Worm (Caenorhabditis elegans): ENCODE measurements around the gene ceh-24.

Gene ceh-24

DNA sequence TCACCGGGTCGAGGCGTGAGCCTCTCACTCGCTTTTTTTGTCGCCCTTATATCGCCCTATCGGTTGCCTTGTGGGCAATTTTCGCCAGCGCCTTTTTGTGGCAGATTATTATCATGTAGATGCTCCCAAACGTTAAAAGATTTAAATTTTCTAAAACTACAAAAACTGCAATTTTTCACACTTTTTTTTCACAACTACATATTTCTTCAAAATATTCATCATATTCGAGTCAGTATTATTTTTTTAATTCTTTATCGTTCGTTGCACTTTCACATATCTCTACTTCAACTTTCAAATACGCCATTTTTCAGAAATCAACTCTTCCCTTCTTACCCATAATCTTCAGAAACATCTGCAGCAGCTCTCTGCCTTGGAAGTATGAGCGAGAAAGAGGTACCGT is at the start of gene ceh-24:
TSS of gene ceh-24 (plus strand) at position 301 of the 400 bp plus-strand sequence.
- TF ChIP-seq scrt-1 (GFP tag; IDR thresholded peaks at IDR 0.05) = no peak
- TF ChIP-seq flt-1 (GFP tag; IDR thresholded peaks at IDR 0.05) = no peak
- TF ChIP-seq pes-1 (GFP tag; IDR thresholded peaks at IDR 0.05) = no peak
- no peak for TF ChIP-seq sea-1 (GFP tag; conservative IDR thresholded peaks at IDR 0.05)
- TF ChIP-seq hmg-4 (GFP tag; optimal IDR thresholded peaks at IDR 0.05) = no peak
- TF ChIP-seq ama-1 (optimal IDR thresholded peaks at IDR 0.05) = no peak
- TF ChIP-seq F13C5.2 (tag; optimal IDR thresholded peaks at IDR 0.05) = no peak
- TF ChIP-seq tbx-37 (GFP tag; conservative IDR thresholded peaks at IDR 0.05) = no peak
- no peak for TF ChIP-seq hnd-1 (tag; optimal IDR thresholded peaks at IDR 0.05)

DNA sequence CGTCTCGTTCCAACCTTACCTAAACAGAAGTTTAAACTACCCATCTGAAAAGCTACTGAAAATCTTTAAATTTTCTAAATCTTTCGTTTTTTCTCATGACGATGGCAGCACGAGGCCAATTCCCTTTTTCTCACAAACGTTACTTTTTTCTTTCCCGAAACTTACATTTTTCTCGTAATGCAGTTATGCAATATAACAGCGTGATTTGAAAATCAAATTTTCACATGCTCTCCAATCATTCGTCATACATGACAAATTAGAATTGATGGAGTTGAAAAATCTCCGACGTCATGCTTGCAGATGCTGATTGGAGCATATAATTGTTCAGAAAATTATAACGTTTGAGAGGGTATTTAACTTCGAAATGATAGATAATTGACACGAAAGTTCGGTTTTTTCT is 49.3 kb upstream of the ceh-24 start:
- no peak for TF ChIP-seq tbx-37 (GFP tag; conservative IDR thresholded peaks at IDR 0.05)
- TF ChIP-seq flt-1 (GFP tag; IDR thresholded peaks at IDR 0.05) = no peak
- no peak for TF ChIP-seq tra-4 (tag; optimal IDR thresholded peaks at IDR 0.05)
- no peak for TF ChIP-seq sea-1 (GFP tag; conservative IDR thresholded peaks at IDR 0.05)
- TF ChIP-seq scrt-1 (GFP tag; IDR thresholded peaks at IDR 0.05) = no peak
- TF ChIP-seq tbx-11 (GFP tag; IDR thresholded peaks at IDR 0.05) = no peak
- TF ChIP-seq ets-7 (tag; optimal IDR thresholded peaks at IDR 0.05) = no peak
- TF ChIP-seq aly-1 (tag; optimal IDR thresholded peaks at IDR 0.05) = no peak
- TF ChIP-seq hnd-1 (tag; optimal IDR thresholded peaks at IDR 0.05) = no peak
- no peak for TF ChIP-seq ceh-13 (GFP tag; optimal IDR thresholded peaks at IDR 0.05)
- no peak for TF ChIP-seq pes-1 (GFP tag; IDR thresholded peaks at IDR 0.05)
- no peak for TF ChIP-seq ama-1 (optimal IDR thresholded peaks at IDR 0.05)
- no peak for TF ChIP-seq F13C5.2 (tag; optimal IDR thresholded peaks at IDR 0.05)
- no peak for TF ChIP-seq hmg-4 (GFP tag; optimal IDR thresholded peaks at IDR 0.05)
- no peak for TF ChIP-seq ceh-36 (tag; optimal IDR thresholded peaks at IDR 0.05)

DNA sequence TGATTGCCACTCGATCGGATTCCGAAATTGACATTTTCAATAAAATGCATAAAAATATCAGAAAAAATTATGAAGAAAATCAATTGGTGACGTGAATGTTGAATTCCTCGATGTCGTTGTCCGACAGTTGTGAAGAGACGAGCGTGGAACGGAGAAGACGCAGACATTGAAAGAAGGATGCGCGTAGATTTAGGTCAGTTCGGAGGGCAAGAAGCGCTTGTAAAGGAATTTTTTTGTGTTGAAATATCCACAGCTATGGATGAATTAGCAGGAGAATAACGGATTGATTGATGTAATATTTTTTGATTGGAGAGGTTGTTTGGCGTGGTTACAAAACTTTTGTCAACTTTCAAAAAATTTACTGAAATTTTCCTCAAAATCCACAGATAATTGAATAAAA is 44.6 kb upstream of the ceh-24 start, which contains the start of gene F20G2.3:
TSS of gene F20G2.3 (minus strand) at position 101 of the 400 bp plus-strand sequence.
- TF ChIP-seq hmg-4 (GFP tag; optimal IDR thresholded peaks at IDR 0.05) = no peak
- no peak for TF ChIP-seq pes-1 (GFP tag; IDR thresholded peaks at IDR 0.05)
- TF ChIP-seq ets-7 (tag; optimal IDR thresholded peaks at IDR 0.05) = no peak
- TF ChIP-seq ceh-36 (tag; optimal IDR thresholded peaks at IDR 0.05) = no peak

DNA sequence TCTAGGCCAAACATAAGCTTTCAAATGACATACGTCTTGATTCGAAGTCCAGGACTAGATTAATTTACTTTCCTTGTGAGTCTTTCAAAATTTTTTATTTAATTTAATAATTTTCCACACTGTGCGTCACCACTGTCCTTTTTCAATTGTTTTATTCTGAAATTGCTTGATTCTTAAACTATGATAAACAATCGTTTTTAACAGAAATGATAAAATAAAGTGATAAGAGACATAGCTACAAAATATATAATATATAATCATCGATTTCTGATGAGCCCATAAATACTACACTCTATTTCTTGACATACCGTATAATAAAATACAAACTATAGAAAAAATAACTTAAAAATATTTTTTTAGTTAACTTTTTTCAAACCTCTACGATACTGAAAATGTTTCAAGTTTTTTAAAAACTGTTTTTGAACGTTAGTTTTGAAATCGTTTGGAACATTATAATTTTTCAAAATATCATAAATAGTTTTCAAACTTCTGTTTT is 44.0 kb upstream of the ceh-24 start, which contains the start of gene nas-24:
TSS of gene nas-24 (plus strand) at position 446 of the 496 bp plus-strand sequence.
- no peak for TF ChIP-seq ceh-13 (GFP tag; optimal IDR thresholded peaks at IDR 0.05)
- TF ChIP-seq tra-4 (tag; optimal IDR thresholded peaks at IDR 0.05) = no peak
- no peak for TF ChIP-seq pes-1 (GFP tag; IDR thresholded peaks at IDR 0.05)
- no peak for TF ChIP-seq hmbx-1 (tag; optimal IDR thresholded peaks at IDR 0.05)
- TF ChIP-seq hmg-4 (GFP tag; optimal IDR thresholded peaks at IDR 0.05) = no peak
- no peak for TF ChIP-seq ets-7 (tag; optimal IDR thresholded peaks at IDR 0.05)
- TF ChIP-seq flt-1 (GFP tag; IDR thresholded peaks at IDR 0.05) = no peak
- TF ChIP-seq ceh-36 (tag; optimal IDR thresholded peaks at IDR 0.05) = no peak
- no peak for TF ChIP-seq B0310.2 (tag; optimal IDR thresholded peaks at IDR 0.05)
- TF ChIP-seq sea-1 (GFP tag; conservative IDR thresholded peaks at IDR 0.05) = no peak
- no peak for TF ChIP-seq hnd-1 (tag; optimal IDR thresholded peaks at IDR 0.05)
- TF ChIP-seq tbx-37 (GFP tag; conservative IDR thresholded peaks at IDR 0.05) = no peak

DNA sequence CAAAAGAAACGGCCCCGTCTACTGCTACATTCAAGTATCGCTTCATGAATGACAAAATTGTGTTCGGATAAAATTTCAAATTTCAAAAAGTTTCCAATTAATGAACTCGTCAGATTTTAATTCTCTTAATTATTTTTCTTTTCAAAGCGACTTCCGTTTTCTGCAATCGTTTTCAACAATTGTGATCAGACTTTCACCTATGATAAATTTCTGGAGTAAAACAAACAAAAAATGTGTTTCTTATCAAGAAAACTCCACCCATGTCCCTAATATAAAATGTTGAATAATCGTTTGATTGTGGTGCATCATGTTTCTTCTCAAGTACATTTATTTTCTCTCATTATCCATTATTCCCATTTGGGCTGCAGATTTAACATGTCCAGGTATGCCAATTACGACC is 41.8 kb upstream of the ceh-24 start, which contains the start of gene F20G2.5:
TSS of gene F20G2.5 (plus strand) at position 301 of the 400 bp plus-strand sequence.
- no peak for TF ChIP-seq hmbx-1 (tag; optimal IDR thresholded peaks at IDR 0.05)
- no peak for TF ChIP-seq sea-1 (GFP tag; conservative IDR thresholded peaks at IDR 0.05)
- no peak for TF ChIP-seq F13C5.2 (tag; optimal IDR thresholded peaks at IDR 0.05)
- no peak for TF ChIP-seq B0310.2 (tag; optimal IDR thresholded peaks at IDR 0.05)
- TF ChIP-seq hmg-4 (GFP tag; optimal IDR thresholded peaks at IDR 0.05) = no peak
- no peak for TF ChIP-seq tra-4 (tag; optimal IDR thresholded peaks at IDR 0.05)
- TF ChIP-seq scrt-1 (GFP tag; IDR thresholded peaks at IDR 0.05) = no peak
- TF ChIP-seq ama-1 (optimal IDR thresholded peaks at IDR 0.05) = no peak
- TF ChIP-seq tbx-11 (GFP tag; IDR thresholded peaks at IDR 0.05) = no peak
- no peak for TF ChIP-seq hnd-1 (tag; optimal IDR thresholded peaks at IDR 0.05)
- TF ChIP-seq flt-1 (GFP tag; IDR thresholded peaks at IDR 0.05) = no peak
- TF ChIP-seq pes-1 (GFP tag; IDR thresholded peaks at IDR 0.05) = no peak
- TF ChIP-seq ets-7 (tag; optimal IDR thresholded peaks at IDR 0.05) = no peak

DNA sequence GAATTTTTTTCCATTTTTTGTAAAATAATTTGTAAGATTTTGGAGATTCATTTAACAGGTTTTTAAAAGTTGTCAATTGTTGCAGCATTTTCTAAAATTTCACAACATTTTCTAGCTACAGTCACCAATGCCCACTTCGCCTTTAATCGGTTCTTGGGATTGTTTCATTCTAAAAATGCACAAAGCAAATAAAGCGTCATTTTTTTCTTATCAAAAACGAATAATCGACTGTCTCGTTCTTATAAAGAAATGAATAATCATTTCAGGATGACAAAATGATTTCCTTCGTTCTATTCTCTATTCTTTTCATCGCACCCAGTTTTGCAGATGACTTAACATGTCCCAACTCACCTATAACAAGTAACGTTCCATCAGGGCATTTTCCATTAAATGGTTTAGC is 37.5 kb upstream of the ceh-24 start, which contains the start of gene F53C11.1:
TSS of gene F53C11.1 (plus strand) at position 268 of the 400 bp plus-strand sequence.
- no peak for TF ChIP-seq sea-1 (GFP tag; conservative IDR thresholded peaks at IDR 0.05)
- TF ChIP-seq hmbx-1 (tag; optimal IDR thresholded peaks at IDR 0.05) = no peak
- TF ChIP-seq ceh-36 (tag; optimal IDR thresholded peaks at IDR 0.05) = no peak
- TF ChIP-seq flt-1 (GFP tag; IDR thresholded peaks at IDR 0.05) = no peak
- TF ChIP-seq hnd-1 (tag; optimal IDR thresholded peaks at IDR 0.05) = no peak
- no peak for TF ChIP-seq pes-1 (GFP tag; IDR thresholded peaks at IDR 0.05)

DNA sequence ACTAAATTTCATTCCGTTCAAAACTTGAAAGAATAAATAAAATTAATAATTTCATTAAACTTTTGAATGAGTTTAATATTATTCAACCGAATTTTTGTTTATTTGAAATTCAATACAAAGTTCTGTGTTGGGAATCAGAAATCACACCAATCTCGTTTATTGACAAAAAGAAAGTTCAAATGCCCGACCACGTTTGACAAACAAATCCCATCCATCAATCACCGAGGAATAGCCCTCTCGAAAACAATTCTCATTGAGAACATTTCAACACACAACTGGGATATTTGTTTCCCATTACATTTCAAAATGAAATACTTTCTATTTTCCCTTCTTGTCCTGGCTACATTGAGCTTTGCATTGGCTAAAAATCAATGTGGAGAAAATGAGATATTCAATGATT is 35.2 kb upstream of the ceh-24 start, which contains the start of gene F53C11.9:
TSS of gene F53C11.9 (plus strand) at position 159 of the 400 bp plus-strand sequence.
- TF ChIP-seq flt-1 (GFP tag; IDR thresholded peaks at IDR 0.05) (no peak), tbx-11 (GFP tag; IDR thresholded peaks at IDR 0.05) (no peak), aly-1 (tag; optimal IDR thresholded peaks at IDR 0.05) (no peak), B0310.2 (tag; optimal IDR thresholded peaks at IDR 0.05) (no peak), ets-7 (tag; optimal IDR thresholded peaks at IDR 0.05) (no peak), pes-1 (GFP tag; IDR thresholded peaks at IDR 0.05) (no peak), tra-4 (tag; optimal IDR thresholded peaks at IDR 0.05) (no peak), ceh-13 (GFP tag; optimal IDR thresholded peaks at IDR 0.05) (no peak), hmbx-1 (tag; optimal IDR thresholded peaks at IDR 0.05) (no peak), sea-1 (GFP tag; conservative IDR thresholded peaks at IDR 0.05) (no peak), hmg-4 (GFP tag; optimal IDR thresholded peaks at IDR 0.05) (no peak), ama-1 (optimal IDR thresholded peaks at IDR 0.05) (no peak), ceh-36 (tag; optimal IDR thresholded peaks at IDR 0.05) (no peak), tbx-37 (GFP tag; conservative IDR thresholded peaks at IDR 0.05) (no peak), hnd-1 (tag; optimal IDR thresholded peaks at IDR 0.05) (no peak), scrt-1 (GFP tag; IDR thresholded peaks at IDR 0.05) (no peak), F13C5.2 (tag; optimal IDR thresholded peaks at IDR 0.05) (no peak)
